Fruit fly (Drosophila melanogaster) Kc167 (cell line): Measurements from ENCODE around the gene CG4962.

ENCODE experiments used
- Myc ChIP-seq: fragments of >200 bp; optimal IDR thresholded peaks from 2 replicates; lab custom pipeline; 2017; ENCODE audit warnings: missing external identifiers
- Sin3A ChIP-seq: fragments of >200 bp; optimal IDR thresholded peaks from 2 replicates; lab custom pipeline; 2018; ENCODE audit warnings: missing external identifiers
- h ChIP-seq: fragments of >200 bp; optimal IDR thresholded peaks from 3 replicates; lab custom pipeline; 2018; ENCODE audit warnings: missing external identifiers
- insv ChIP-seq: fragments of >200 bp; optimal IDR thresholded peaks from 3 replicates; lab custom pipeline; 2018; ENCODE audit warnings: missing external identifiers
- psq ChIP-seq: fragments of >200 bp; optimal IDR thresholded peaks from 2 replicates; lab custom pipeline; 2017; ENCODE audit warnings: missing external identifiers
- ttk ChIP-seq: sonication (Bioruptor generic); optimal IDR thresholded peaks from 2 replicates; lab custom pipeline; 2017; ENCODE audit warnings: missing external identifiers

CG4962 gene

DNA sequence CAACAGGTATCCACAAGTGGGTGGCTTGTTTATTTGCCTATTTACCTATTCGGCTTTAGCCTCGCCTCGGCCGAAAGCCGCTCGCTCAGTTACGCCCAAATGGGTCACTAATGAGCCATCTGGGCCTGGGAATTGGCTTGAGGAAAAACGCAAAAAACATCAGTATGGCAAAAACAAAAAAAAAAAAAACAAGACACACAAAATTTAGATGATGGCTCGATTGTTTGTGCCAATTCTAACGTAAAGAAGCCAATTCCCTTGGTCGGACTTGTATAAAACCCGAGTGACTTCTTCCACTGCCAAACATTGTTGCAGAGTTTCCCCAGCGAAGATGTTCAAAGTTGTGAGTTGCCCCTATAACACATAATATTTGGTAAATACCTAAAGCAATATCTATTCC, 5.8 kb upstream of the CG4962 start, which contains the start of gene CG4982:
CG4982 (plus strand) TSS at position 301 of the 400 bp plus-strand sequence.
- TF ChIP-seq Sin3A (lab: Kevin White, UChicago), result no peak
- no peak for TF ChIP-seq psq (lab: Kevin White, UChicago)
- no peak for TF ChIP-seq ttk (lab: Kevin White, UChicago)
- no peak for TF ChIP-seq Myc (lab: Kevin White, UChicago)
- TF ChIP-seq insv, result no peak
- TF ChIP-seq h (lab: Kevin White, UChicago), result no peak

DNA sequence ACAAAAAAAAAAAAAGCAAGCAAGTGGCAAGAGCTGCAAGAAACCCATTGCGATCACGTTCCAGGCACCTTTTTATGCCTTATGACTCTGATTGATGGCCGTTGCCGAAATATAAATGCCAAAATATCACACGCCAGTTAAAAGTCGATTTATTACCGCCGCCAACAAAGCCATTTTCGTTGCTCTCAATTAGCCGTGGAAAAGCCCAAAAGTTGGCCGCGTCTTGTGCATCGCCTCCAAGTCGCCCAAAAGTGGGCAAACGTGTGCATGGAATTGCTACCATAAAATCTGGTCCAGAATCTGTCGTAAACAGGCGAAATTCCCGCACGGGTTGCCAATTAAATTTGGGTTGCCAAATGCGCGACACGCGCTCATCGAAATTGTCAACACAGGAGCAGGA, 3.7 kb downstream of the CG4962 start:
- TF ChIP-seq psq (lab: Kevin White, UChicago) (no peak), Sin3A (lab: Kevin White, UChicago) (no peak), ttk (lab: Kevin White, UChicago) (no peak), insv (no peak)

- TF ChIP-seq insv (no peak), Myc (lab: Kevin White, UChicago) (no peak), Sin3A (lab: Kevin White, UChicago) (no peak), h (lab: Kevin White, UChicago) (no peak), ttk (lab: Kevin White, UChicago) (no peak), psq (lab: Kevin White, UChicago) (no peak)
Measured at dm6 chr3L:16290850-16291249, 4.5 kb downstream of the CG4962 start, which contains the start of gene CG13045. CG13045 (minus strand) TSS chr3L:16290950.

dm6 chr3L:16289067-16289466, 6.3 kb downstream of the CG4962 start:
- TF ChIP-seq Myc (lab: Kevin White, UChicago) (no peak), ttk (lab: Kevin White, UChicago) (no peak), Sin3A (lab: Kevin White, UChicago) (no peak), psq (lab: Kevin White, UChicago) (no peak), insv (no peak), h (lab: Kevin White, UChicago) (no peak)

dm6 chr3L:16288322-16288721, 7.0 kb downstream of the CG4962 start, which contains the start of gene CG13046:
CG13046 (minus strand) TSS chr3L:16288422.
- TF ChIP-seq h (lab: Kevin White, UChicago), result no peak
- no peak for TF ChIP-seq Sin3A (lab: Kevin White, UChicago)
- TF ChIP-seq insv, result no peak
- no peak for TF ChIP-seq ttk (lab: Kevin White, UChicago)
- TF ChIP-seq psq (lab: Kevin White, UChicago), result no peak
- no peak for TF ChIP-seq Myc (lab: Kevin White, UChicago)

DNA sequence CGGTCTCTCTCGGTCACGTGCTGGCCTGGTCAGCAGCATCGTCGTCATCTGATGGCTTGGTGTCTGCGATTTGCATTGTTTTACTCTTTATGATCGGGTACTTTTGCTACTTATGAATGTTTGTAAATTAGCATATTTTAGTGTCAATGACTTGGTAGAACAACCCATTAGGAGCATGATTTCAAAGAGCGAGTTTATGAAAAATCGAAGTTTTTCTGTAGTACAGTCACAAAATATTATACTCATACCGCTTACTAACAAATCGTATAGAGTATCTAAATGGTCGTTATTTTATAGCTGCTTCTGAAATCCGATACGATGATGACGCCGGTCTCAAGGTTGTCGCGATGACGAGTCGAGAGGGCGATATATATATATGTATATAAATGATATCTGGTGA, 9.1 kb downstream of the CG4962 start:
- TF ChIP-seq h (lab: Kevin White, UChicago) (no peak), ttk (lab: Kevin White, UChicago) (no peak), psq (lab: Kevin White, UChicago) (no peak), insv (no peak), Sin3A (lab: Kevin White, UChicago) (no peak), Myc (lab: Kevin White, UChicago) (no peak)

- TF ChIP-seq ttk (lab: Kevin White, UChicago) (no peak), psq (lab: Kevin White, UChicago) (no peak), h (lab: Kevin White, UChicago) (no peak), Myc (lab: Kevin White, UChicago) (no peak), Sin3A (lab: Kevin White, UChicago) (no peak), insv (no peak)
Measured at dm6 chr3L:16285346-16285911, 9.9 kb downstream of the CG4962 start, which contains the start of gene CG13047. CG13047 (minus strand) TSS chr3L:16285396.

DNA sequence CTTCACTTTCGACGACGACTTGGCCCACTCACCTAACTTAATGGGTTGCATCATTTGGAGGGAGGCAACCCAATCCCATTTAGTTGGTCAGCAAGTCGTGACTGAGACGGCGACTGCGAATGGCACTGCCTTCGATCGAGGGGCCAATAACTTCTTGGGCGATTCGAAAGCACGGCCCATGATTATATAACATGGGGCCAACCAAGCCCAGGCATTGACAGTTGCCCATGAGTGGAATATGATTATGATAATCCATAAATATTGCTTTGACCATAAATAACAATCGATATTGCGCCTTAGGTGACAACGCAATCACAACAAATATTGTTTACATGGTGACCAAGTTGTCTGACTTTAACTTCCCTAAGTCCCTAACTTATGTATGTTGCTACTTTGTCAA, 11.5 kb downstream of the CG4962 start, which contains the start of gene CG13048:
CG13048 (minus strand) TSS at position 101 of the 400 bp plus-strand sequence.
- TF ChIP-seq h (lab: Kevin White, UChicago) (no peak), psq (lab: Kevin White, UChicago) (no peak), ttk (lab: Kevin White, UChicago) (no peak), insv (no peak), Myc (lab: Kevin White, UChicago) (no peak), Sin3A (lab: Kevin White, UChicago) (no peak)

- TF ChIP-seq ttk (lab: Kevin White, UChicago), result no peak
- no peak for TF ChIP-seq psq (lab: Kevin White, UChicago)
- no peak for TF ChIP-seq h (lab: Kevin White, UChicago)
- TF ChIP-seq Sin3A (lab: Kevin White, UChicago), result no peak
- no peak for TF ChIP-seq insv
- no peak for TF ChIP-seq Myc (lab: Kevin White, UChicago)
Measured at dm6 chr3L:16281880-16282556, 13.3 kb downstream of the CG4962 start, which contains the start of gene CG13049. CG13049 (minus strand) TSS chr3L:16281930.

DNA sequence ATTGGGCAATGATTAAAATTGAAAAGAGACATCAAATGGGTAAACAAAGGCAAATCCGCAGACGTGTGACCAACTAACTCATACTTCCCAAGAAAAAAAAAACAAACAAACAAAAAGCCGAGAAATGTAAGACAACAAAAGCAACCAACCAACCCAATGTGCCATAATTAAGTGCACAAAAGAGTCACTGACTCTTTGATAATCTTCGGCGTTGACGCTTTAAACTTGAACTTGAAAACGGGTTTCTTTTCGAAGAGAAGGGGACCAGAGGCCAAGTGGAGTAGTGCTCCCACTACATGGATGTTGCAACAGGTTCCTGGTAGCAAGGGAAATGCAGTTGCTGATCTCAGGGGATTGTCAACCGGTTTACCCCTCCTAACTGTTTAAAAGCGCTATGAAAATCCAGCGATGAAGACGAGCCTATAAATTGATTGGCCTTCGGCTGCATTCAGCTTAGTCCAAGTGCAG, 15.3 kb downstream of the CG4962 start, which contains the start of gene CG13064:
CG13064 (plus strand) TSS at position 418 of the 468 bp plus-strand sequence.
- no peak for TF ChIP-seq ttk (lab: Kevin White, UChicago)
- no peak for TF ChIP-seq Myc (lab: Kevin White, UChicago)
- no peak for TF ChIP-seq Sin3A (lab: Kevin White, UChicago)
- no peak for TF ChIP-seq psq (lab: Kevin White, UChicago)
- no peak for TF ChIP-seq h (lab: Kevin White, UChicago)

dm6 chr3L:16279171-16279570, 16.2 kb downstream of the CG4962 start, which contains the start of gene CG13050:
CG13050 (minus strand) TSS chr3L:16279271.
- TF ChIP-seq ttk (lab: Kevin White, UChicago), result no peak
